Fruit fly (Drosophila melanogaster) Kc167 (cell line): ENCODE results near the gene CG15891.

Source experiments
- Myc ChIP-seq: fragments of >200 bp; optimal IDR thresholded peaks from 2 replicates; lab custom pipeline; 2017; ENCODE audit warnings: missing external identifiers
- Sin3A ChIP-seq: fragments of >200 bp; optimal IDR thresholded peaks from 2 replicates; lab custom pipeline; 2018; ENCODE audit warnings: missing external identifiers
- h ChIP-seq: fragments of >200 bp; optimal IDR thresholded peaks from 3 replicates; lab custom pipeline; 2018; ENCODE audit warnings: missing external identifiers
- insv ChIP-seq: fragments of >200 bp; optimal IDR thresholded peaks from 3 replicates; lab custom pipeline; 2018; ENCODE audit warnings: missing external identifiers
- psq ChIP-seq: fragments of >200 bp; optimal IDR thresholded peaks from 2 replicates; lab custom pipeline; 2017; ENCODE audit warnings: missing external identifiers
- ttk ChIP-seq: sonication (Bioruptor generic); optimal IDR thresholded peaks from 2 replicates; lab custom pipeline; 2017; ENCODE audit warnings: missing external identifiers

dm6 chrX:6340593-6341068, 45.5 kb upstream of the CG15891 start:
- TF ChIP-seq Sin3A (lab: Kevin White, UChicago) (no peak), ttk (lab: Kevin White, UChicago) (no peak), Myc (no peak), psq (lab: Kevin White, UChicago) (no peak), h (lab: Kevin White, UChicago) (no peak), insv (lab: Kevin White, UChicago) (no peak)
